Fruit fly (Drosophila melanogaster) whole organism, prepupa: ENCODE results near the gene PIP82.

Experiments used
- CG10631 ChIP-seq: fragments of 200-800 bp; sonication (Bioruptor generic); optimal IDR thresholded peaks from 2 replicates; lab custom pipeline; 2016; ENCODE audit warnings: missing biosample characterization, missing genetic modification characterization
- CG15336 ChIP-seq: fragments of 200-800 bp; sonication (Bioruptor generic); IDR thresholded peaks from 2 replicates; pipeline ENCODE4 v1.3.6; 2022; ENCODE audit warnings: missing biosample characterization, missing genetic modification characterization
- CG1621 ChIP-seq: fragments of 200-800 bp; sonication (Bioruptor generic); optimal IDR thresholded peaks from 3 replicates; lab custom pipeline; 2018; ENCODE audit warnings: missing biosample characterization, mild to moderate bottlenecking, missing genetic modification characterization
- CG3032 ChIP-seq: fragments of 200-800 bp; optimal IDR thresholded peaks from 2 replicates; lab custom pipeline; 2019; ENCODE audit warnings: missing biosample characterization, mild to moderate bottlenecking, missing genetic modification characterization, moderate library complexity
- CG31627 ChIP-seq: fragments of 200-800 bp; sonication (Bioruptor generic); optimal IDR thresholded peaks from 3 replicates; lab custom pipeline; 2016; ENCODE audit warnings: missing biosample characterization, missing genetic modification characterization
- CG32006 ChIP-seq: fragments of 200-800 bp; sonication (Bioruptor generic); optimal IDR thresholded peaks from 3 replicates; lab custom pipeline; 2017; ENCODE audit warnings: missing biosample characterization, mild to moderate bottlenecking, missing genetic modification characterization
- CG34406 ChIP-seq: fragments of 200-800 bp; sonication (Bioruptor generic); optimal IDR thresholded peaks from 3 replicates; lab custom pipeline; 2016; ENCODE audit warnings: missing biosample characterization, missing genetic modification characterization
- CG3919 ChIP-seq: fragments of 200-800 bp; sonication (Bioruptor generic); optimal IDR thresholded peaks from 3 replicates; lab custom pipeline; 2016; ENCODE audit warnings: missing biosample characterization, missing genetic modification characterization
- CG4318 ChIP-seq: fragments of 200-800 bp; sonication (Bioruptor generic); optimal IDR thresholded peaks from 3 replicates; lab custom pipeline; 2017; ENCODE audit warnings: missing biosample characterization, mild to moderate bottlenecking, missing genetic modification characterization
- CG6163 ChIP-seq: fragments of 200-800 bp; sonication (Bioruptor generic); IDR thresholded peaks from 3 replicates; pipeline ENCODE4 v1.3.6; 2022; ENCODE audit warnings: missing biosample characterization, missing genetic modification characterization
- CG6276 ChIP-seq: fragments of 200-800 bp; sonication (Bioruptor generic); optimal IDR thresholded peaks from 2 replicates; lab custom pipeline; 2017; ENCODE audit warnings: missing biosample characterization, mild to moderate bottlenecking, missing genetic modification characterization
- CG6792 ChIP-seq: fragments of 200-800 bp; sonication (Bioruptor generic); optimal IDR thresholded peaks from 3 replicates; lab custom pipeline; 2016; ENCODE audit warnings: missing biosample characterization, missing genetic modification characterization
- CG6808 ChIP-seq: fragments of 200-800 bp; sonication (Bioruptor generic); optimal IDR thresholded peaks from 3 replicates; lab custom pipeline; 2017; ENCODE audit warnings: missing biosample characterization, missing genetic modification characterization, mild to moderate bottlenecking, moderate library complexity, missing genetic modification reagents
- CG6854 ChIP-seq: fragments of 200-800 bp; sonication (Bioruptor generic); optimal IDR thresholded peaks from 2 replicates; lab custom pipeline; 2017; ENCODE audit warnings: missing biosample characterization, mild to moderate bottlenecking, missing genetic modification characterization
- CG7368 ChIP-seq: fragments of 200-800 bp; sonication (Bioruptor generic); optimal IDR thresholded peaks from 3 replicates; lab custom pipeline; 2016; ENCODE audit warnings: missing biosample characterization, missing genetic modification characterization
- CG8119 ChIP-seq: fragments of 200-800 bp; sonication (Bioruptor generic); IDR thresholded peaks from 3 replicates; pipeline ENCODE4 v1.3.6; 2022; ENCODE audit warnings: missing biosample characterization, missing genetic modification characterization
- CG8632 ChIP-seq: fragments of 200-800 bp; sonication (Bioruptor generic); optimal IDR thresholded peaks from 3 replicates; lab custom pipeline; 2016; ENCODE audit warnings: missing biosample characterization, missing genetic modification characterization
- CG9139 ChIP-seq: fragments of 200-800 bp; sonication (Bioruptor generic); optimal IDR thresholded peaks from 3 replicates; lab custom pipeline; 2017; ENCODE audit warnings: missing biosample characterization, mild to moderate bottlenecking, missing genetic modification characterization
- Eip75B ChIP-seq: fragments of 200-800 bp; sonication (Bioruptor generic); optimal IDR thresholded peaks from 3 replicates; lab custom pipeline; 2016; ENCODE audit warnings: missing biosample characterization, missing genetic modification characterization
- Eip78C ChIP-seq: fragments of 200-800 bp; sonication (Bioruptor generic); peaks from one replicate; lab custom pipeline; 2016; ENCODE audit warnings: missing biosample characterization, missing genetic modification characterization
- Ets21C ChIP-seq: fragments of 200-800 bp; sonication (Bioruptor generic); optimal IDR thresholded peaks from 3 replicates; lab custom pipeline; 2016; ENCODE audit warnings: missing biosample characterization, missing genetic modification characterization
- Ets96B ChIP-seq: fragments of 200-800 bp; optimal IDR thresholded peaks from 2 replicates; lab custom pipeline; 2019; ENCODE audit warnings: missing biosample characterization, mild to moderate bottlenecking, missing genetic modification characterization, moderate library complexity
- Met ChIP-seq: fragments of 200-800 bp; sonication (Bioruptor generic); optimal IDR thresholded peaks from 3 replicates; lab custom pipeline; 2016; ENCODE audit warnings: missing biosample characterization, missing genetic modification characterization
- OdsH ChIP-seq: fragments of 200-800 bp; sonication (Bioruptor generic); optimal IDR thresholded peaks from 3 replicates; lab custom pipeline; 2016; ENCODE audit warnings: missing biosample characterization, missing genetic modification characterization
- Smox ChIP-seq: fragments of 200-800 bp; sonication (Bioruptor generic); optimal IDR thresholded peaks from 3 replicates; lab custom pipeline; 2016; ENCODE audit warnings: missing biosample characterization, missing genetic modification characterization
- Sox14 ChIP-seq: fragments of 200-800 bp; sonication (Bioruptor generic); optimal IDR thresholded peaks from 3 replicates; lab custom pipeline; 2016; ENCODE audit warnings: missing biosample characterization, missing genetic modification characterization
- Sox15 ChIP-seq: fragments of 200-800 bp; sonication (Bioruptor generic); optimal IDR thresholded peaks from 3 replicates; lab custom pipeline; 2016; ENCODE audit warnings: missing biosample characterization, missing genetic modification characterization
- acj6 ChIP-seq: fragments of 200-800 bp; sonication (Bioruptor generic); optimal IDR thresholded peaks from 3 replicates; lab custom pipeline; 2016; ENCODE audit warnings: missing biosample characterization, missing genetic modification characterization
- cyc ChIP-seq: fragments of 200-800 bp; sonication (Bioruptor generic); optimal IDR thresholded peaks from 3 replicates; lab custom pipeline; 2016; ENCODE audit warnings: missing biosample characterization, missing genetic modification characterization
- dsx ChIP-seq: fragments of 200-800 bp; optimal IDR thresholded peaks from 3 replicates; lab custom pipeline; 2019; ENCODE audit warnings: missing biosample characterization, mild to moderate bottlenecking, missing genetic modification characterization, moderate library complexity; ENCODE audit not compliant: poor library complexity, severe bottlenecking
- eg ChIP-seq: fragments of 200-800 bp; sonication (Bioruptor generic); IDR thresholded peaks from 3 replicates; pipeline ENCODE4 v1.3.6; 2022; ENCODE audit warnings: missing biosample characterization, missing genetic modification characterization
- esn ChIP-seq: fragments of 200-800 bp; sonication (Bioruptor generic); optimal IDR thresholded peaks from 2 replicates; lab custom pipeline; 2016; ENCODE audit warnings: missing biosample characterization, mild to moderate bottlenecking, missing genetic modification characterization, moderate library complexity
- fd59A ChIP-seq: fragments of 200-800 bp; sonication (Bioruptor generic); optimal IDR thresholded peaks from 2 replicates; lab custom pipeline; 2017; ENCODE audit warnings: missing biosample characterization, mild to moderate bottlenecking, missing genetic modification characterization, missing genetic modification reagents
- fkh ChIP-seq: fragments of 200-800 bp; sonication (Bioruptor generic); optimal IDR thresholded peaks from 3 replicates; lab custom pipeline; 2017; ENCODE audit warnings: missing biosample characterization, mild to moderate bottlenecking, missing genetic modification characterization, moderate library complexity
- lz ChIP-seq: fragments of 200-800 bp; sonication (Bioruptor generic); optimal IDR thresholded peaks from 3 replicates; lab custom pipeline; 2016; ENCODE audit warnings: missing biosample characterization, missing genetic modification characterization
- pdm3 ChIP-seq: fragments of 200-800 bp; sonication (Bioruptor generic); optimal IDR thresholded peaks from 3 replicates; lab custom pipeline; 2016; ENCODE audit warnings: missing biosample characterization, missing genetic modification characterization
- salr ChIP-seq, 2 experiments: fragments of 200-800 bp; sonication (Bioruptor generic); optimal IDR thresholded peaks; 3 replicates each; lab custom pipeline; 2016 to 2018; ENCODE audit warnings: missing biosample characterization in 2 of 2, missing genetic modification characterization in 2 of 2, mild to moderate bottlenecking in 1 of 2
- spab ChIP-seq: fragments of 200-800 bp; sonication (Bioruptor generic); optimal IDR thresholded peaks from 2 replicates; lab custom pipeline; 2017; ENCODE audit warnings: missing biosample characterization, mild to moderate bottlenecking, missing genetic modification characterization, missing genetic modification reagents
- ss ChIP-seq, 2 experiments: fragments of 200-800 bp; sonication (Bioruptor generic); optimal IDR thresholded peaks; 2 replicates in 1 of 2; 3 replicates in 1 of 2; lab custom pipeline; 2017 to 2018; ENCODE audit warnings: mild to moderate bottlenecking in 2 of 2, missing biosample characterization in 2 of 2, missing genetic modification characterization in 2 of 2, moderate library complexity in 1 of 2
- svp ChIP-seq: fragments of 200-800 bp; sonication (Bioruptor generic); peaks from one replicate; lab custom pipeline; 2016; ENCODE audit warnings: missing biosample characterization, missing genetic modification characterization
- topi ChIP-seq: fragments of 200-800 bp; sonication (Bioruptor generic); optimal IDR thresholded peaks from 3 replicates; lab custom pipeline; 2016; ENCODE audit warnings: missing biosample characterization, missing genetic modification characterization
- vri ChIP-seq: fragments of 200-800 bp; sonication (Bioruptor generic); optimal IDR thresholded peaks from 3 replicates; lab custom pipeline; 2016; ENCODE audit warnings: missing biosample characterization, mild to moderate bottlenecking, missing genetic modification characterization

Gene PIP82

DNA sequence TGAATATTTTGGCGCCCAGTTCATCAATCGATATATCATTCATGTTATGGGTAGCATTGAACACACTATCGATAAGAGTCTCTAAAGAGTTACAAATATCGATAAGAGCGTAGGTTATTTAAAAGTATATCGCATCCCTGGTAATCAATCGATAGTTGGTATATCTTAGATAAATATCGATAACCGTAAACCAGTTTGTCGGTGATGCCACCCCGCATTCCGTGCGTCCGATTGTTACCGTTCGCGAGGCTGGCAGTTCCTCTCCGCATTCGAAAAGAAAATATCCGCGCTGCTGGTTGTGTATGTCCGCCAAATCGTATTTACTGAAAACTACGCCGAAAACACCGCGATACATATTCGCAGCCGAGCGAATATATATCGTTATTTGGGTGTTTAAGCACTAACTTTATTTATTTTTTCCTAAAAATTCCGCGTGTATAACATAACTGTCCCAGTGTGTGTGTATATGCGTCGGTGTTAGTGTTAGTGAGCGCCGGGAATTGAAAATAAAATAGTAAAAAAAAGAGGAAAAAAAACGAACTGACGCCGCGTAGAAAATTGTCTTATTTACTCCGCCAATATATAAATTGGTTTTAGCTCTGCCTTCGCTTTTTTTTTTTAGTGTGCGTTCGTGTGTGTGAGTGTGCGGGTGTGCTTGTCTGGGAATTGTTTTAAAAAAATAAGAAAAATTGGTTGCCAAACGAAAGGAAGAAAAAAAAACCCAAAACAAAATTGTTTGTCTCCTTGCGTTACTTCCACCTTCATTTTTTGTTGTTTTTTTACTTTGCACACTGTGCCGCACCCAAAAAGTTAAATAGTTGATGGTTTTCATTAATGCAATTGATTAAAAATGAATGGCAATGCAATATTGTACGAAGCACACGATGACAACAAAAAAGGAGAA is 12.1 kb downstream of the PIP82 start, which contains the start of gene Nrg:
Gene Nrg, plus strand, starts transcription at position 253 of the 904 bp plus-strand sequence.
- TF ChIP-seq CG32006 (peak; percentile 3), CG15336 (0 out of 2 replicates have a peak, but pooled peaks have one; percentile 11), dsx (GFP tag; lab: Kevin White, UChicago) (no peak), CG6163 (no peak), CG6854 (GFP tag; lab: Kevin White, UChicago) (peak; percentile 22), spab (no peak), topi (no peak), svp (GFP tag; lab: Kevin White, UChicago) (peak; percentile 51), Eip75B (no peak), salr (GFP tag; optimal IDR thresholded peaks at IDR 0.05; lab: Kevin White, UChicago) (no peak), cyc (GFP tag; lab: Kevin White, UChicago) (no peak), CG6276 (GFP tag; lab: Kevin White, UChicago) (no peak), Sox14 (GFP tag; lab: Kevin White, UChicago) (no peak), fd59A (no peak), CG8119 (0 out of 3 replicates have a peak, but pooled peaks have one; percentile 46), vri (GFP tag; lab: Kevin White, UChicago) (peak; percentile 13), acj6 (GFP tag; lab: Kevin White, UChicago) (peak; percentile 4), eg (GFP tag; lab: Robert Waterston, UW) (0 out of 3 replicates have a peak, but pooled peaks have one; percentile 47), pdm3 (GFP tag; lab: Kevin White, UChicago) (no peak), fkh (peak; percentile 36), OdsH (peak; percentile 10), CG6808 (peak; percentile 100), CG3919 (GFP tag; lab: Kevin White, UChicago) (no peak), CG8632 (GFP tag; lab: Kevin White, UChicago) (no peak), Eip78C (peak; percentile 78), CG31627 (GFP tag; lab: Kevin White, UChicago) (no peak), CG9139 (peak; percentile 6), CG10631 (no peak), CG3032 (tag; lab: Kevin White, UChicago) (no peak), Met (GFP tag; lab: Kevin White, UChicago) (peak; percentile 16), CG7368 (GFP tag; lab: Kevin White, UChicago) (peak; percentile 16), esn (peak; percentile 15), Ets96B (no peak), CG34406 (GFP tag; lab: Kevin White, UChicago) (no peak), CG4318 (no peak), CG1621 (tag; lab: Kevin White, UChicago) (peak; percentile 36), lz (GFP tag; lab: Kevin White, UChicago) (no peak), Ets21C (no peak), ss (GFP tag; optimal IDR thresholded peaks at IDR 0.05; lab: Kevin White, UChicago) (peak in 1 of 2 experiments; percentile 7), CG6792 (GFP tag; lab: Kevin White, UChicago) (no peak), Smox (GFP tag; lab: Kevin White, UChicago) (no peak), Sox15 (no peak)
